Worm (Caenorhabditis elegans) whole organism, L1 larva: ENCODE results near the gene srd-58.
A peak's percentile ranks its signal among the peaks of the same experiment; 100 is the strongest.

Source experiments
- C34B4.2 ChIP-seq: sonication (generic microtip); optimal IDR thresholded peaks from 2 replicates; lab custom pipeline; 2017; ENCODE audit warnings: mild to moderate bottlenecking, missing genetic modification characterization, missing compliant biosample characterization
- F16B12.6 ChIP-seq: fragments of 150-350 bp; optimal IDR thresholded peaks from 2 replicates; lab custom pipeline; 2014; ENCODE audit warnings: missing biosample characterization, missing genetic modification characterization
- ama-1 ChIP-seq: fragments of 150-350 bp; optimal IDR thresholded peaks from 2 replicates; lab custom pipeline; 2014
- ceh-82 ChIP-seq, 3 experiments: fragments of 150-350 bp in 1 of 3; sonication (generic microtip) in 2 of 3; optimal IDR thresholded peaks; 2 replicates each; lab custom pipeline; 2014 to 2017; ENCODE audit warnings: missing biosample characterization in 3 of 3, missing genetic modification characterization in 3 of 3
- ces-1 ChIP-seq: fragments of 150-350 bp; optimal IDR thresholded peaks from 2 replicates; lab custom pipeline; 2014; ENCODE audit warnings: missing biosample characterization, missing genetic modification reagents, missing genetic modification characterization
- dpl-1 ChIP-seq, 3 experiments: fragments of 150-350 bp in 2 of 3; sonication (generic microtip) in 1 of 3; optimal IDR thresholded peaks; 2 replicates each; lab custom pipeline; 2014 to 2017; ENCODE audit warnings: missing biosample characterization in 3 of 3, missing genetic modification characterization in 3 of 3, missing genetic modification reagents in 3 of 3
- dsc-1 ChIP-seq: sonication (generic microtip); optimal IDR thresholded peaks from 2 replicates; lab custom pipeline; 2016; ENCODE audit warnings: mild to moderate bottlenecking, missing genetic modification characterization, missing compliant biosample characterization
- efl-1 ChIP-seq, 4 experiments: fragments of 150-350 bp; optimal IDR thresholded peaks in 3 of 4; peaks in 1 of 4; 1 replicate in 1 of 4; 2 replicates in 3 of 4; lab custom pipeline; 2014; ENCODE audit warnings: missing biosample characterization in 2 of 4, missing genetic modification characterization in 2 of 4, missing genetic modification reagents in 2 of 4
- efl-3 ChIP-seq: fragments of 200-800 bp; sonication (Bioruptor generic); optimal IDR thresholded peaks from 2 replicates; lab custom pipeline; 2018; ENCODE audit warnings: mild to moderate bottlenecking, missing genetic modification characterization, missing compliant biosample characterization
- elt-2 ChIP-seq: sonication (generic microtip); optimal IDR thresholded peaks from 2 replicates; lab custom pipeline; 2016; ENCODE audit warnings: missing genetic modification characterization, mild to moderate bottlenecking, inconsistent platforms, missing compliant biosample characterization, missing genetic modification reagents
- elt-3 ChIP-seq, 6 experiments: fragments of 150-350 bp in 1 of 6; sonication (generic microtip); optimal IDR thresholded peaks; 2 replicates each; lab custom pipeline; 2017 to 2018; ENCODE audit warnings: missing biosample characterization in 6 of 6, missing genetic modification characterization in 6 of 6, inconsistent platforms in 1 of 6
- ets-5 ChIP-seq: fragments of 200-800 bp; sonication (Bioruptor generic); IDR thresholded peaks from 2 replicates; pipeline ENCODE4 v1.3.6; 2022; ENCODE audit warnings: missing genetic modification characterization, missing compliant biosample characterization
- fkh-4 ChIP-seq: sonication (generic microtip); optimal IDR thresholded peaks from 2 replicates; lab custom pipeline; 2016; ENCODE audit warnings: missing compliant biosample characterization, missing genetic modification characterization, borderline replicate concordance
- hlh-4 ChIP-seq: sonication (generic microtip); optimal IDR thresholded peaks from 2 replicates; lab custom pipeline; 2016; ENCODE audit warnings: mild to moderate bottlenecking, missing genetic modification characterization, missing compliant biosample characterization
- irx-1 ChIP-seq: sonication (generic microtip); optimal IDR thresholded peaks from 2 replicates; lab custom pipeline; 2016; ENCODE audit warnings: missing genetic modification characterization, missing compliant biosample characterization
- jun-1 ChIP-seq: fragments of 150-350 bp; optimal IDR thresholded peaks from 2 replicates; lab custom pipeline; 2014; ENCODE audit warnings: missing biosample characterization, missing genetic modification reagents, missing genetic modification characterization
- lin-14 ChIP-seq: fragments of 200-800 bp; sonication (Bioruptor generic); optimal IDR thresholded peaks from 2 replicates; lab custom pipeline; 2018; ENCODE audit warnings: mild to moderate bottlenecking, missing genetic modification characterization, moderate library complexity, missing compliant biosample characterization
- nhr-12 ChIP-seq: sonication (generic microtip); optimal IDR thresholded peaks from 2 replicates; lab custom pipeline; 2017; ENCODE audit warnings: missing biosample characterization, missing genetic modification characterization
- nhr-19 ChIP-seq: fragments of 200-800 bp; sonication (Bioruptor generic); conservative IDR thresholded peaks from 2 replicates; pipeline ENCODE4 v1.3.6; 2022; ENCODE audit warnings: missing genetic modification characterization, missing compliant biosample characterization
- nhr-76 ChIP-seq: sonication (generic microtip); optimal IDR thresholded peaks from 2 replicates; lab custom pipeline; 2017; ENCODE audit warnings: missing biosample characterization, missing genetic modification characterization
- nhr-85 ChIP-seq: sonication (generic microtip); peaks from one replicate; lab custom pipeline; 2016; ENCODE audit warnings: missing genetic modification characterization, inconsistent platforms, missing compliant biosample characterization
- nhr-90 ChIP-seq: sonication (generic microtip); optimal IDR thresholded peaks from 2 replicates; lab custom pipeline; 2016; ENCODE audit warnings: mild to moderate bottlenecking, missing genetic modification characterization, missing compliant biosample characterization; ENCODE audit not compliant: poor library complexity
- pag-3 ChIP-seq: sonication (generic microtip); optimal IDR thresholded peaks from 2 replicates; lab custom pipeline; 2017; ENCODE audit warnings: missing genetic modification characterization, mild to moderate bottlenecking, missing compliant biosample characterization, antibody characterized with exemption, borderline replicate concordance; ENCODE audit not compliant: insufficient read depth
- pax-3 ChIP-seq: fragments of 200-800 bp; sonication (Bioruptor generic); optimal IDR thresholded peaks from 2 replicates; lab custom pipeline; 2018; ENCODE audit warnings: mild to moderate bottlenecking, missing genetic modification characterization, moderate library complexity, missing compliant biosample characterization
- skn-1 ChIP-seq: fragments of 150-350 bp; optimal IDR thresholded peaks from 2 replicates; lab custom pipeline; 2014; ENCODE audit warnings: missing biosample characterization, missing genetic modification characterization
- snpc-4 ChIP-seq: fragments of 150-350 bp; optimal IDR thresholded peaks from 2 replicates; lab custom pipeline; 2014; ENCODE audit warnings: missing biosample characterization, missing genetic modification characterization
- snu-23 ChIP-seq: sonication (generic microtip); optimal IDR thresholded peaks from 2 replicates; lab custom pipeline; 2016; ENCODE audit warnings: missing genetic modification characterization, missing compliant biosample characterization
- tlp-1 ChIP-seq: fragments of 150-350 bp; optimal IDR thresholded peaks from 2 replicates; lab custom pipeline; 2014; ENCODE audit warnings: missing biosample characterization, missing genetic modification characterization
- unc-130 ChIP-seq: fragments of 150-350 bp; optimal IDR thresholded peaks from 2 replicates; lab custom pipeline; 2017; ENCODE audit warnings: missing biosample characterization, missing genetic modification characterization, inconsistent platforms
- unc-62 ChIP-seq: fragments of 150-350 bp; optimal IDR thresholded peaks from 2 replicates; lab custom pipeline; 2014; ENCODE audit warnings: missing biosample characterization, missing genetic modification reagents, missing genetic modification characterization
- vab-15 ChIP-seq: sonication (generic microtip); optimal IDR thresholded peaks from 2 replicates; lab custom pipeline; 2017; ENCODE audit warnings: missing genotype, mild to moderate bottlenecking, missing genetic modification characterization, missing compliant biosample characterization
- ztf-4 ChIP-seq: fragments of 150-350 bp; optimal IDR thresholded peaks from 2 replicates; lab custom pipeline; 2014; ENCODE audit warnings: missing biosample characterization, missing genetic modification characterization

Gene srd-58

ce11 chrII:7171305-7171998 is 33.4 kb downstream of the srd-58 start, which contains the start of gene dyf-13:
TSS of gene dyf-13 (minus strand) at chrII:7171355.
- TF ChIP-seq nhr-76 (tag; lab: Kevin White, UChicago) (no peak), snpc-4 (tag; lab: Kevin White, UChicago) (no peak), fkh-4 (tag; lab: Kevin White, UChicago) (no peak), elt-3 (tag; optimal IDR thresholded peaks at IDR 0.05; lab: Kevin White, UChicago) (no peak), nhr-12 (no peak), unc-62 (GFP tag; lab: Kevin White, UChicago) (no peak), lin-14 (GFP tag; lab: Kevin White, UChicago) (no peak), tlp-1 (no peak), snu-23 (GFP tag; lab: Kevin White, UChicago) (no peak), efl-1 (optimal IDR thresholded peaks at IDR 0.05; lab: Kevin White, UChicago) (no peak), efl-1 (GFP tag; optimal IDR thresholded peaks at IDR 0.05 in 1 of 2; lab: Kevin White, UChicago) (no peak), nhr-85 (tag; lab: Kevin White, UChicago) (no peak), ztf-4 (tag; lab: Kevin White, UChicago) (no peak), ama-1 (lab: Kevin White, UChicago) (no peak), nhr-19 (GFP tag; lab: Robert Waterston, UW) (no peak)

DNA sequence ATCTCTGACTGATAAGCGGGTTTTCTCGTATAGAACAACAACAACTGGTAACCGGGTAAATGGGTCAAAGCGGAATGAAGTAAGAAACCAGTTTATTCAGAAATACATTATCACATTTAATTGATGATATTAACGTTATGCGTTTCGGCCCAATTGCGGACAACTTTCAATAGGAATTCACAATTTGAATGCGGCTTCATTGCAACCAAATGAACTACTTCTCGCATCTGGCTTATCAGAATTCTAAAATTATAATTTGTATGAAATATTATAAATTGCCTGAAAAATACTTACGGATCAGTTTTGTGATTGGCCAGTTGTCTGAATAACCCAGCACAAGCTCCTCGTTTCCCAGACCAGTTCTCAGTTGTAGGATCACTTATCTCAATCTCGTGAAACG is 36.1 kb downstream of the srd-58 start, which contains the start of gene col-36:
col-36 (minus strand) TSS at position 101 of the 400 bp plus-strand sequence.
- TF ChIP-seq ceh-82 (tag; optimal IDR thresholded peaks at IDR 0.05; lab: Kevin White, UChicago) (no peak), nhr-90 (tag; lab: Kevin White, UChicago) (no peak), dpl-1 (GFP tag; optimal IDR thresholded peaks at IDR 0.05; lab: Kevin White, UChicago) (no peak), vab-15 (tag; lab: Kevin White, UChicago) (no peak), pag-3 (tag; lab: Kevin White, UChicago) (no peak), efl-3 (no peak), elt-2 (no peak), ets-5 (GFP tag; lab: Robert Waterston, UW) (no peak), snu-23 (GFP tag; lab: Kevin White, UChicago) (no peak), lin-14 (GFP tag; lab: Kevin White, UChicago) (no peak), dsc-1 (tag; lab: Kevin White, UChicago) (no peak), unc-130 (tag; lab: Kevin White, UChicago) (no peak), jun-1 (tag; lab: Kevin White, UChicago) (no peak), ztf-4 (tag; lab: Kevin White, UChicago) (no peak), C34B4.2 (tag; lab: Kevin White, UChicago) (no peak), ces-1 (GFP tag; lab: Kevin White, UChicago) (no peak), pax-3 (tag; lab: Kevin White, UChicago) (no peak)

DNA sequence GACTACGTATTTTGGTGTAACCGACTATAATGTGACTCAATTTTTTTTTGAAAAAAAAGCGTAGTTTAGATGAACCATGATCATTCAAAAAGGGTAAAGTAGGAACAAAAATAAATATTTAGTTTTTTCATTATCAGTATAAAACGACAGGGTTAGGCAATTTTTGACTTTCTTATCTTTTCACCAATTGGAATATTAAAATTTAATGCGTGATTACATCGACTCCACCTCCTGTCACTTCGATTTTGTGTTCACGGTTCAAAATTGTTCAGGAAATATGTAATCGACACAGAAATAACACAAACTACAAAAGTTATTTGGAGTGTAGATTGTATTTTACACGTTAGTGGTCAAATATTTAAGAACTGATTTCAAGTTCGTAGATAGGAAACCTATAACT is 38.1 kb downstream of the srd-58 start:
- TF ChIP-seq dsc-1 (tag; lab: Kevin White, UChicago) (no peak), ceh-82 (tag; optimal IDR thresholded peaks at IDR 0.05; lab: Kevin White, UChicago) (no peak), elt-2 (peak; percentile 55), jun-1 (tag; lab: Kevin White, UChicago) (no peak), hlh-4 (tag; lab: Kevin White, UChicago) (no peak)

DNA sequence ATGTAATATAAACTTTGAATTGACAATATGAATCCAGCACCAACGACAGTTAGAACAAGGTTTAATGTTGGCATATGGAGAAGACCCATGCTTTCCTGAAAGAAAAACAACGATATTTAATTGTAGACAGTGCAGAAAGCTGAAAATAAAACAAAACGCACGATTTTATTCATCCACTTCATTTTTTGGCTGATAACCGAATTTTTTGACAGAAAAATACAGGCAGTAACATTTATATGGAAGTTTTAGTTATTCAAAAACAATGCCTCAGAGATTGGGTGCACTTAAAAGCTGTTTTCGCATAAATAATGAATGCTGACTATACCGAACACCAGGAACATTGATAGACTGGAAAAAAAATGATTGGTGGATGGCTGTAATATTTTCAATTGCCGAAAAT is 39.1 kb downstream of the srd-58 start, which contains the start of gene mfsd-13.2:
mfsd-13.2 (minus strand) TSS at position 101 of the 400 bp plus-strand sequence.
- no peak for TF ChIP-seq irx-1 (tag; lab: Kevin White, UChicago)
- TF ChIP-seq nhr-85 (tag; lab: Kevin White, UChicago): peak; percentile 26
- TF ChIP-seq F16B12.6 (tag; lab: Kevin White, UChicago): no peak
- no peak for TF ChIP-seq skn-1 (tag; lab: Kevin White, UChicago)
- no peak for TF ChIP-seq pag-3 (tag; lab: Kevin White, UChicago)
- TF ChIP-seq hlh-4 (tag; lab: Kevin White, UChicago): no peak
